Fruit fly (Drosophila melanogaster) whole organism, wandering third instar larva: ENCODE results near the gene Cyp4s3.
A peak's percentile ranks its signal among the peaks of the same experiment; 100 is the strongest.

Experiments used
- Abd-B ChIP-seq: fragments of >200 bp; optimal IDR thresholded peaks from 2 replicates; lab custom pipeline; 2017; ENCODE audit warnings: missing biosample characterization, missing genetic modification characterization
- CG9705 ChIP-seq: fragments of 200-800 bp; sonication (Bioruptor generic); optimal IDR thresholded peaks from 2 replicates; lab custom pipeline; 2018; ENCODE audit warnings: missing biosample characterization, mild to moderate bottlenecking, missing genetic modification characterization
- CrebA ChIP-seq: fragments of 200-800 bp; sonication (Bioruptor generic); optimal IDR thresholded peaks from 2 replicates; lab custom pipeline; 2016; ENCODE audit warnings: missing biosample characterization, mild to moderate bottlenecking, missing genetic modification characterization, borderline replicate concordance
- Dfd ChIP-seq: fragments of >200 bp; optimal IDR thresholded peaks from 2 replicates; lab custom pipeline; 2017; ENCODE audit warnings: missing biosample characterization, missing genetic modification characterization
- GATAd ChIP-seq: sonication (Bioruptor generic); optimal IDR thresholded peaks from 2 replicates; lab custom pipeline; 2016; ENCODE audit warnings: missing biosample characterization, missing genetic modification characterization
- HLH106 ChIP-seq: fragments of 200-800 bp; optimal IDR thresholded peaks from 3 replicates; lab custom pipeline; 2019; ENCODE audit warnings: missing biosample characterization, mild to moderate bottlenecking, missing genetic modification characterization, moderate library complexity
- Hnf4 ChIP-seq: fragments of 200-800 bp; sonication (Bioruptor generic); optimal IDR thresholded peaks from 2 replicates; lab custom pipeline; 2016; ENCODE audit warnings: missing biosample characterization, mild to moderate bottlenecking, missing genetic modification characterization
- Hr78 ChIP-seq: fragments of >200 bp; optimal IDR thresholded peaks from 2 replicates; lab custom pipeline; 2017; ENCODE audit warnings: missing biosample characterization, missing genetic modification characterization
- Jra ChIP-seq: sonication (Bioruptor generic); optimal IDR thresholded peaks from 2 replicates; lab custom pipeline; 2016; ENCODE audit warnings: missing biosample characterization, missing genetic modification characterization
- Mio ChIP-seq: sonication (Bioruptor generic); optimal IDR thresholded peaks from 2 replicates; lab custom pipeline; 2016; ENCODE audit warnings: missing biosample characterization, missing genetic modification characterization
- Myc ChIP-seq: fragments of >200 bp; optimal IDR thresholded peaks from 2 replicates; lab custom pipeline; 2017
- N ChIP-seq: fragments of >200 bp; optimal IDR thresholded peaks from 2 replicates; lab custom pipeline; 2018; ENCODE audit warnings: missing biosample characterization, missing external identifiers, missing genetic modification characterization
- OdsH ChIP-seq: fragments of 200-800 bp; sonication (Bioruptor generic); optimal IDR thresholded peaks from 2 replicates; lab custom pipeline; 2016; ENCODE audit warnings: missing biosample characterization, mild to moderate bottlenecking, missing genetic modification characterization
- Rel ChIP-seq, 2 experiments: fragments of 200-800 bp; sonication (Bioruptor generic) in 1 of 2; optimal IDR thresholded peaks; 2 replicates in 1 of 2; 3 replicates in 1 of 2; lab custom pipeline; 2016 to 2019; ENCODE audit warnings: mild to moderate bottlenecking in 2 of 2, missing biosample characterization in 2 of 2, missing genetic modification characterization in 2 of 2, moderate library complexity in 1 of 2
- Vsx2 ChIP-seq: fragments of 200-300, 225-300 bp; sonication (Bioruptor generic); optimal IDR thresholded peaks from 2 replicates; lab custom pipeline; 2018; ENCODE audit warnings: missing biosample characterization, missing genetic modification characterization; ENCODE audit not compliant: partially characterized antibody
- br ChIP-seq: fragments of 200-800 bp; sonication (Bioruptor generic); optimal IDR thresholded peaks from 2 replicates; lab custom pipeline; 2016; ENCODE audit warnings: missing biosample characterization, missing genetic modification characterization
- brk ChIP-seq: fragments of 200-800 bp; sonication (Bioruptor generic); optimal IDR thresholded peaks from 2 replicates; lab custom pipeline; 2016; ENCODE audit warnings: missing biosample characterization, mild to moderate bottlenecking, missing genetic modification characterization
- dl ChIP-seq, 2 experiments: fragments of 175-275, 200-275 bp in 1 of 2; fragments of 200-275 bp in 1 of 2; sonication (Bioruptor generic); optimal IDR thresholded peaks; lab custom pipeline; 2018; ENCODE audit warnings: mild to moderate bottlenecking in 2 of 2, missing biosample characterization in 2 of 2, missing genetic modification characterization in 2 of 2, moderate library complexity in 2 of 2; ENCODE audit not compliant: partially characterized antibody in 2 of 2, insufficient read depth in 1 of 2
- dsf ChIP-seq: sonication (Bioruptor generic); optimal IDR thresholded peaks from 2 replicates; lab custom pipeline; 2016; ENCODE audit warnings: missing biosample characterization, missing genetic modification characterization, borderline replicate concordance
- ey ChIP-seq: fragments of 200-800 bp; sonication (Bioruptor generic); optimal IDR thresholded peaks from 2 replicates; lab custom pipeline; 2016; ENCODE audit warnings: missing biosample characterization, missing genetic modification characterization
- fru ChIP-seq: fragments of 200-800 bp; sonication (Bioruptor generic); optimal IDR thresholded peaks from 3 replicates; lab custom pipeline; 2016; ENCODE audit warnings: missing biosample characterization, mild to moderate bottlenecking, missing genetic modification characterization
- lola ChIP-seq: fragments of >200 bp; optimal IDR thresholded peaks from 2 replicates; lab custom pipeline; 2017; ENCODE audit warnings: missing biosample characterization, missing genetic modification characterization
- pan ChIP-seq: fragments of >200 bp; optimal IDR thresholded peaks from 2 replicates; lab custom pipeline; 2017
- psq ChIP-seq: fragments of 200-800 bp; sonication (Bioruptor generic); optimal IDR thresholded peaks from 3 replicates; lab custom pipeline; 2017; ENCODE audit warnings: missing biosample characterization, mild to moderate bottlenecking, missing genetic modification characterization, moderate library complexity
- sage ChIP-seq: fragments of 200-800 bp; sonication (Bioruptor generic); optimal IDR thresholded peaks from 2 replicates; lab custom pipeline; 2016; ENCODE audit warnings: missing biosample characterization, mild to moderate bottlenecking, missing genetic modification characterization
- sv ChIP-seq: fragments of 200-800 bp; sonication (Bioruptor generic); optimal IDR thresholded peaks from 3 replicates; lab custom pipeline; 2016; ENCODE audit warnings: missing biosample characterization, missing genetic modification characterization
- tai ChIP-seq: sonication (Bioruptor generic); optimal IDR thresholded peaks from 2 replicates; lab custom pipeline; 2016; ENCODE audit warnings: missing biosample characterization, missing genetic modification characterization
- usp ChIP-seq: fragments of >200 bp; optimal IDR thresholded peaks from 2 replicates; lab custom pipeline; 2017; ENCODE audit warnings: missing biosample characterization, missing genetic modification characterization

Gene Cyp4s3

DNA sequence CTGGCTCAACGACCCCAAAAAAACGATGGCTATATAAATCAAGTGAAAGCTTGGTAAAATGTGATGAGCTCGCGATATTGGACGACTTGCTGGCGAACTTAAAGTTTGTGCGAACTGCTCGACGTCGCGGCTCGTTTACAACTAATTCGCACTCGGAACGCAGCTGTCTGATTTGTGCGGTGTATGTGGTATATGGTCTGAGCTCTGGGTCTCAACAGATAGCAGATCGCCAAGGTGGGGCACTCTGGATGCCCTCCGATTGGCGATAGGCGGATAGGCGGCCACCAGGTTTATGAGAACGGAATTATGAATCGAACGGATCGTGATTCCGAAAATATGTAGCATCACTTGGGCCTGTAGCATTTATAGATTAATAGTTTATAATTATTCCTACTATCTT is at the start of gene Cyp4s3:
Cyp4s3 (minus strand) TSS at position 146 of the 400 bp plus-strand sequence.
- TF ChIP-seq Rel (GFP tag; optimal IDR thresholded peaks at IDR 0.05; lab: Kevin White, UChicago) (no peak), Rel (tag; optimal IDR thresholded peaks at IDR 0.05; lab: Kevin White, UChicago) (no peak), Hr78 (no peak), N (GFP tag; lab: Kevin White, UChicago) (no peak), sage (GFP tag; lab: Kevin White, UChicago) (no peak), dsf (GFP tag; lab: Kevin White, UChicago) (no peak), Dfd (GFP tag; lab: Kevin White, UChicago) (no peak), psq (GFP tag; lab: Kevin White, UChicago) (no peak), pan (lab: Kevin White, UChicago) (no peak), tai (GFP tag; lab: Kevin White, UChicago) (no peak)

- TF ChIP-seq dsf (GFP tag; lab: Kevin White, UChicago) (no peak), Abd-B (GFP tag; lab: Kevin White, UChicago) (no peak), Myc (lab: Kevin White, UChicago) (no peak), HLH106 (tag; lab: Kevin White, UChicago) (no peak), Hnf4 (GFP tag; lab: Kevin White, UChicago) (no peak), GATAd (GFP tag; lab: Kevin White, UChicago) (no peak), Jra (GFP tag; lab: Kevin White, UChicago) (no peak), Mio (no peak), N (GFP tag; lab: Kevin White, UChicago) (no peak), br (GFP tag; lab: Kevin White, UChicago) (no peak), fru (GFP tag; lab: Kevin White, UChicago) (no peak), CG9705 (GFP tag; lab: Kevin White, UChicago) (no peak), brk (no peak), Rel (GFP tag; optimal IDR thresholded peaks at IDR 0.05; lab: Kevin White, UChicago) (no peak), Rel (tag; optimal IDR thresholded peaks at IDR 0.05; lab: Kevin White, UChicago) (no peak), sage (GFP tag; lab: Kevin White, UChicago) (no peak), pan (lab: Kevin White, UChicago) (no peak), lola (GFP tag; lab: Kevin White, UChicago) (no peak), OdsH (GFP tag; lab: Kevin White, UChicago) (no peak), usp (GFP tag; lab: Kevin White, UChicago) (no peak)
These were observed 48.5 kb upstream of the Cyp4s3 start for dm6 chrX:15164879-15165278.

DNA sequence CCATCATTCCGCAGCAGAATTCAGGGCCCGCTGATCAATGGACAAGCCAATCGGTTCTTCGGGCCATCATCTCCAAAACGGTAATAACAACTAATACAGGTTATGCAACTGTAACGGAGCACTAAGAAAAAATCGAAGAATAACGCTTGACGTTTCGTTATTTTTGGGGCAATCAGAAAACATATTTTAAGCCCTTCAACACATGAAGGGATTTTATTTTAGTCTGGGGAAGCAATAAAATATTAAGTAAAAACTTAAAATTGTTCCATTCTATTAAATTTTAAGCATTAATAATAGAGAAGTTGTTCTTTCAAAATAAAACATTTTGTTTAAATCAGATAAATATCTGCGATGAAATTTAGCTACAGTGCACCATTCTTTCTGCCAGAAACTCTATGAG is 47.1 kb upstream of the Cyp4s3 start:
- TF ChIP-seq lola (GFP tag; lab: Kevin White, UChicago) (no peak), tai (GFP tag; lab: Kevin White, UChicago) (no peak), CrebA (GFP tag; lab: Kevin White, UChicago) (no peak), N (GFP tag; lab: Kevin White, UChicago) (no peak), CG9705 (GFP tag; lab: Kevin White, UChicago) (no peak), br (GFP tag; lab: Kevin White, UChicago) (no peak), OdsH (GFP tag; lab: Kevin White, UChicago) (no peak), dl (GFP tag; optimal IDR thresholded peaks at IDR 0.05; lab: Kevin White, UChicago; ENCODE audit: insufficient read depth in 1 of 2, partially characterized antibody in 2 of 2) (no peak), dsf (GFP tag; lab: Kevin White, UChicago) (no peak), fru (GFP tag; lab: Kevin White, UChicago) (no peak), GATAd (GFP tag; lab: Kevin White, UChicago) (no peak), pan (lab: Kevin White, UChicago) (no peak), Mio (no peak)

DNA sequence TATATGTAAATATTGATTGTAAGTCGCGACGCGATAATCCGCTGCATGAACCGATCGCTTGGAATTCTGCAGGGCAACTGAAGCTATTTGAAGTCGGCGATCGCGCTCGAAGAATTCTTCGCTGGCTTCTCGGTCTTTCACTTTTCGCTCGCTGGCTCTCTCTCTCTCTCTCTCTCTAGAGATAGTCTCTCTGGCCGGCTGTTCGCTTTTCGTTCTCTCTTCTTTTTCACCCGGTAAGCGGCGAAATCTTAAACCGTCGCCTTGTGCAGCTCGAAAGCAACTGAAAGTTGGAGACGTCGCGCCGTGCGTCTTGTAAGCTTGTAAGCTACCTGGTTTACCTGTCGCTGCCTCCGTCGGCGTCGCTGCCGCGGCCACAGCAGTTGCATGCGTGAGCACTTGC is 46.6 kb upstream of the Cyp4s3 start, which contains the start of gene CG9095:
CG9095 (minus strand) TSS at position 285 of the 400 bp plus-strand sequence.
- TF ChIP-seq dl (GFP tag; optimal IDR thresholded peaks at IDR 0.05; lab: Kevin White, UChicago; ENCODE audit: insufficient read depth in 1 of 2, partially characterized antibody in 2 of 2), result peak in 1 of 2 experiments; percentile 7
- no peak for TF ChIP-seq Myc (lab: Kevin White, UChicago)
- TF ChIP-seq ey (GFP tag; lab: Kevin White, UChicago), result no peak
- TF ChIP-seq br (GFP tag; lab: Kevin White, UChicago), result no peak
- no peak for TF ChIP-seq N (GFP tag; lab: Kevin White, UChicago)
- TF ChIP-seq Mio, result no peak
- TF ChIP-seq HLH106 (tag; lab: Kevin White, UChicago), result no peak

dm6 chrX:15162068-15162467 is 45.7 kb upstream of the Cyp4s3 start:
- no peak for TF ChIP-seq GATAd (GFP tag; lab: Kevin White, UChicago)
- no peak for TF ChIP-seq dl (GFP tag; optimal IDR thresholded peaks at IDR 0.05; lab: Kevin White, UChicago; ENCODE audit: insufficient read depth in 1 of 2, partially characterized antibody in 2 of 2)
- TF ChIP-seq Abd-B (GFP tag; lab: Kevin White, UChicago), result no peak
- TF ChIP-seq pan (lab: Kevin White, UChicago), result no peak
- no peak for TF ChIP-seq HLH106 (tag; lab: Kevin White, UChicago)
- TF ChIP-seq Vsx2 (GFP tag; lab: Kevin White, UChicago), result no peak
- no peak for TF ChIP-seq sv (GFP tag; lab: Kevin White, UChicago)
